Fruit fly (Drosophila melanogaster): ENCODE data around the gene CG4887.

dm6 chr2L:1128932-1129887 is 43.6 kb upstream of the CG4887 start, which contains the start of the genes Pino and TBC1D23:
- TF ChIP-seq h (optimal IDR thresholded peaks at IDR 0.05) (no peak), Myc (optimal IDR thresholded peaks at IDR 0.05) (no peak), insv (optimal IDR thresholded peaks at IDR 0.05) (no peak), ttk (optimal IDR thresholded peaks at IDR 0.05) (no peak)

All from Kc167 (cell line).